Fruit fly (Drosophila melanogaster) whole organism, wandering third instar larva: Measurements from ENCODE around the gene edin.

Experiments
- Abd-B ChIP-seq: fragments of >200 bp; optimal IDR thresholded peaks from 2 replicates; lab custom pipeline; 2017; ENCODE audit warnings: missing biosample characterization, missing genetic modification characterization
- CG32264 ChIP-seq: fragments of 200-800 bp; sonication (Bioruptor generic); optimal IDR thresholded peaks from 2 replicates; lab custom pipeline; 2016; ENCODE audit warnings: missing biosample characterization, missing genetic modification characterization
- CG9705 ChIP-seq: fragments of 200-800 bp; sonication (Bioruptor generic); optimal IDR thresholded peaks from 2 replicates; lab custom pipeline; 2018; ENCODE audit warnings: missing biosample characterization, mild to moderate bottlenecking, missing genetic modification characterization
- CrebA ChIP-seq: fragments of 200-800 bp; sonication (Bioruptor generic); optimal IDR thresholded peaks from 2 replicates; lab custom pipeline; 2016; ENCODE audit warnings: missing biosample characterization, mild to moderate bottlenecking, missing genetic modification characterization, borderline replicate concordance
- Dfd ChIP-seq: fragments of >200 bp; optimal IDR thresholded peaks from 2 replicates; lab custom pipeline; 2017; ENCODE audit warnings: missing biosample characterization, missing genetic modification characterization
- Dif ChIP-seq: fragments of 200-275, 200-300 bp; sonication (Bioruptor generic); optimal IDR thresholded peaks from 2 replicates; lab custom pipeline; 2018; ENCODE audit warnings: missing biosample characterization, missing genetic modification characterization; ENCODE audit not compliant: partially characterized antibody
- HLH106 ChIP-seq: fragments of 200-800 bp; optimal IDR thresholded peaks from 3 replicates; lab custom pipeline; 2019; ENCODE audit warnings: missing biosample characterization, mild to moderate bottlenecking, missing genetic modification characterization, moderate library complexity
- Hnf4 ChIP-seq: fragments of 200-800 bp; sonication (Bioruptor generic); optimal IDR thresholded peaks from 2 replicates; lab custom pipeline; 2016; ENCODE audit warnings: missing biosample characterization, mild to moderate bottlenecking, missing genetic modification characterization
- Hr78 ChIP-seq: fragments of >200 bp; optimal IDR thresholded peaks from 2 replicates; lab custom pipeline; 2017; ENCODE audit warnings: missing biosample characterization, missing genetic modification characterization
- Hr83 ChIP-seq: fragments of 200-300 bp; sonication (Bioruptor generic); optimal IDR thresholded peaks from 2 replicates; lab custom pipeline; 2016; ENCODE audit warnings: missing biosample characterization, mild to moderate bottlenecking, missing genetic modification characterization, moderate library complexity; ENCODE audit not compliant: poor library complexity, severe bottlenecking
- Jra ChIP-seq: sonication (Bioruptor generic); optimal IDR thresholded peaks from 2 replicates; lab custom pipeline; 2016; ENCODE audit warnings: missing biosample characterization, missing genetic modification characterization
- Mio ChIP-seq: sonication (Bioruptor generic); optimal IDR thresholded peaks from 2 replicates; lab custom pipeline; 2016; ENCODE audit warnings: missing biosample characterization, missing genetic modification characterization
- Myc ChIP-seq: fragments of >200 bp; optimal IDR thresholded peaks from 2 replicates; lab custom pipeline; 2017
- N ChIP-seq: fragments of >200 bp; optimal IDR thresholded peaks from 2 replicates; lab custom pipeline; 2018; ENCODE audit warnings: missing biosample characterization, missing external identifiers, missing genetic modification characterization
- OdsH ChIP-seq: fragments of 200-800 bp; sonication (Bioruptor generic); optimal IDR thresholded peaks from 2 replicates; lab custom pipeline; 2016; ENCODE audit warnings: missing biosample characterization, mild to moderate bottlenecking, missing genetic modification characterization
- Rel ChIP-seq, 2 experiments: fragments of 200-800 bp; sonication (Bioruptor generic) in 1 of 2; optimal IDR thresholded peaks; 2 replicates in 1 of 2; 3 replicates in 1 of 2; lab custom pipeline; 2016 to 2019; ENCODE audit warnings: mild to moderate bottlenecking in 2 of 2, missing biosample characterization in 2 of 2, missing genetic modification characterization in 2 of 2, moderate library complexity in 1 of 2
- Vsx2 ChIP-seq: fragments of 200-300, 225-300 bp; sonication (Bioruptor generic); optimal IDR thresholded peaks from 2 replicates; lab custom pipeline; 2018; ENCODE audit warnings: missing biosample characterization, missing genetic modification characterization; ENCODE audit not compliant: partially characterized antibody
- br ChIP-seq: fragments of 200-800 bp; sonication (Bioruptor generic); optimal IDR thresholded peaks from 2 replicates; lab custom pipeline; 2016; ENCODE audit warnings: missing biosample characterization, missing genetic modification characterization
- brk ChIP-seq: fragments of 200-800 bp; sonication (Bioruptor generic); optimal IDR thresholded peaks from 2 replicates; lab custom pipeline; 2016; ENCODE audit warnings: missing biosample characterization, mild to moderate bottlenecking, missing genetic modification characterization
- dl ChIP-seq, 2 experiments: fragments of 175-275, 200-275 bp in 1 of 2; fragments of 200-275 bp in 1 of 2; sonication (Bioruptor generic); optimal IDR thresholded peaks; lab custom pipeline; 2018; ENCODE audit warnings: mild to moderate bottlenecking in 2 of 2, missing biosample characterization in 2 of 2, missing genetic modification characterization in 2 of 2, moderate library complexity in 2 of 2; ENCODE audit not compliant: partially characterized antibody in 2 of 2, insufficient read depth in 1 of 2
- dmrt93B ChIP-seq: fragments of 200-800 bp; sonication (Bioruptor generic); optimal IDR thresholded peaks from 2 replicates; lab custom pipeline; 2018; ENCODE audit warnings: missing biosample characterization, mild to moderate bottlenecking, missing genetic modification characterization
- dsf ChIP-seq: sonication (Bioruptor generic); optimal IDR thresholded peaks from 2 replicates; lab custom pipeline; 2016; ENCODE audit warnings: missing biosample characterization, missing genetic modification characterization, borderline replicate concordance
- ey ChIP-seq: fragments of 200-800 bp; sonication (Bioruptor generic); optimal IDR thresholded peaks from 2 replicates; lab custom pipeline; 2016; ENCODE audit warnings: missing biosample characterization, missing genetic modification characterization
- fru ChIP-seq: fragments of 200-800 bp; sonication (Bioruptor generic); optimal IDR thresholded peaks from 3 replicates; lab custom pipeline; 2016; ENCODE audit warnings: missing biosample characterization, mild to moderate bottlenecking, missing genetic modification characterization
- h ChIP-seq: fragments of 200-800 bp; sonication (Bioruptor generic); optimal IDR thresholded peaks from 3 replicates; lab custom pipeline; 2016; ENCODE audit warnings: missing biosample characterization, mild to moderate bottlenecking, missing genetic modification characterization
- jim ChIP-seq: fragments of 175-275, 200-325 bp; sonication (Bioruptor generic); optimal IDR thresholded peaks from 2 replicates; lab custom pipeline; 2016; ENCODE audit warnings: missing biosample characterization, mild to moderate bottlenecking, missing genetic modification characterization
- lola ChIP-seq: fragments of >200 bp; optimal IDR thresholded peaks from 2 replicates; lab custom pipeline; 2017; ENCODE audit warnings: missing biosample characterization, missing genetic modification characterization
- pan ChIP-seq: fragments of >200 bp; optimal IDR thresholded peaks from 2 replicates; lab custom pipeline; 2017
- psq ChIP-seq: fragments of 200-800 bp; sonication (Bioruptor generic); optimal IDR thresholded peaks from 3 replicates; lab custom pipeline; 2017; ENCODE audit warnings: missing biosample characterization, mild to moderate bottlenecking, missing genetic modification characterization, moderate library complexity
- rgr ChIP-seq: fragments of 200-800 bp; sonication (Bioruptor generic); optimal IDR thresholded peaks from 3 replicates; lab custom pipeline; 2016; ENCODE audit warnings: missing biosample characterization, mild to moderate bottlenecking, missing genetic modification characterization
- sage ChIP-seq: fragments of 200-800 bp; sonication (Bioruptor generic); optimal IDR thresholded peaks from 2 replicates; lab custom pipeline; 2016; ENCODE audit warnings: missing biosample characterization, mild to moderate bottlenecking, missing genetic modification characterization
- tai ChIP-seq: sonication (Bioruptor generic); optimal IDR thresholded peaks from 2 replicates; lab custom pipeline; 2016; ENCODE audit warnings: missing biosample characterization, missing genetic modification characterization
- usp ChIP-seq: fragments of >200 bp; optimal IDR thresholded peaks from 2 replicates; lab custom pipeline; 2017; ENCODE audit warnings: missing biosample characterization, missing genetic modification characterization
- woc ChIP-seq: sonication (Bioruptor generic); optimal IDR thresholded peaks from 2 replicates; lab custom pipeline; 2016; ENCODE audit warnings: missing biosample characterization, mild to moderate bottlenecking, missing genetic modification characterization

The edin gene

DNA sequence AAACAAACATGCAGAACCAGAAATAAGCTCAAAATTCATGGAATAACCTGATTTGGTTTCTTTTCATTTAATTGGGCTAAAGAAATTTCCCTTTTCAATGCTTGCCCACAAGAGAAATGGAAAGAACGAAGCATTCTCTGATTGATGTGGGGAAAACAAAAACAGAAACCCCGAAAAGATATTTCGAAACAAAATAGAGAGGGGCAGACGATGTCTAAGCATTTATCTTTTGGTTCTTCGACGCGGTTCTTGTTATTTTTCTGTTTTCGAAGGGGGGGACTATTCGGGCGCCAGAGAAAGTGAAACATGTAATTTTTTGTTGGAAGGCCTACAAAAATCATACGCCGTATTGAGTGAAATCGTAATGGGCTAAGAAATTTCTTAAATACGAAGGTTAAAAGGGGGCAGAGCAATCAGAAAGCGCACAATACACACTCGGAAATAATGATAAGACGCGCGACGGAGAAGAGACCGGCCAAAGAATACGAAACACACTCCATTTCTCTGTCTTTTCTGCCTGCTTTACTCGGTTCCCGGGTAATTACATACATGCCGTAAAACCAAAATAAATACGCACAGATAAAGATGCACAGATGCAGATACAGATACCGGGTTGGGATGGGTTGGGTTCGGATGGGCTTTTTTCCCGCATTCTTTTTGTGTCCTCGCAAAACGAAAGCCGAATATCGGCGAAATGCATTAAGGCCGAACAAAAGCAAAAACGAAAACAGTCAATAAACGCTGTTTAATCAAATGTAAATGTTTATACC is 5.9 kb upstream of the edin start:
- TF ChIP-seq psq (GFP tag; lab: Kevin White, UChicago) = peak; percentile 53
- TF ChIP-seq rgr (GFP tag; lab: Kevin White, UChicago) = no peak
- no peak for TF ChIP-seq CG9705 (GFP tag; lab: Kevin White, UChicago)
- TF ChIP-seq OdsH (GFP tag; lab: Kevin White, UChicago) = no peak
- TF ChIP-seq dl (GFP tag; optimal IDR thresholded peaks at IDR 0.05; lab: Kevin White, UChicago; ENCODE audit: insufficient read depth in 1 of 2, partially characterized antibody in 2 of 2) = no peak
- TF ChIP-seq woc = no peak
- TF ChIP-seq br (GFP tag; lab: Kevin White, UChicago) = peak; percentile 10
- TF ChIP-seq fru (GFP tag; lab: Kevin White, UChicago) = no peak
- TF ChIP-seq pan (lab: Kevin White, UChicago) = no peak
- no peak for TF ChIP-seq Hr83 (GFP tag; lab: Kevin White, UChicago)
- TF ChIP-seq Rel (GFP tag; optimal IDR thresholded peaks at IDR 0.05; lab: Kevin White, UChicago) = no peak
- peak; percentile 27 for TF ChIP-seq Rel (tag; optimal IDR thresholded peaks at IDR 0.05; lab: Kevin White, UChicago)
- no peak for TF ChIP-seq HLH106 (tag; lab: Kevin White, UChicago)

dm6 chr3L:17491646-17492045 is 3.0 kb upstream of the edin start:
- TF ChIP-seq CrebA (GFP tag; lab: Kevin White, UChicago) (no peak), Mio (GFP tag; lab: Kevin White, UChicago) (no peak), Hr78 (GFP tag; lab: Kevin White, UChicago) (no peak), psq (GFP tag; lab: Kevin White, UChicago) (no peak), dsf (GFP tag; lab: Kevin White, UChicago) (no peak), usp (no peak), Myc (no peak)

dm6 chr3L:17493256-17493655 is 1.4 kb upstream of the edin start:
- TF ChIP-seq Hnf4 (GFP tag; lab: Kevin White, UChicago) (no peak), usp (no peak), brk (GFP tag; lab: Kevin White, UChicago) (no peak), sage (GFP tag; lab: Kevin White, UChicago) (no peak)

- TF ChIP-seq Myc (no peak), sage (GFP tag; lab: Kevin White, UChicago) (no peak), h (GFP tag; lab: Kevin White, UChicago) (no peak), Jra (GFP tag; lab: Kevin White, UChicago) (no peak), Dif (GFP tag; lab: Kevin White, UChicago) (no peak), jim (GFP tag; lab: Kevin White, UChicago) (no peak), woc (no peak)
Observed at dm6 chr3L:17493807-17494404, 774 bp upstream of the edin start.

DNA sequence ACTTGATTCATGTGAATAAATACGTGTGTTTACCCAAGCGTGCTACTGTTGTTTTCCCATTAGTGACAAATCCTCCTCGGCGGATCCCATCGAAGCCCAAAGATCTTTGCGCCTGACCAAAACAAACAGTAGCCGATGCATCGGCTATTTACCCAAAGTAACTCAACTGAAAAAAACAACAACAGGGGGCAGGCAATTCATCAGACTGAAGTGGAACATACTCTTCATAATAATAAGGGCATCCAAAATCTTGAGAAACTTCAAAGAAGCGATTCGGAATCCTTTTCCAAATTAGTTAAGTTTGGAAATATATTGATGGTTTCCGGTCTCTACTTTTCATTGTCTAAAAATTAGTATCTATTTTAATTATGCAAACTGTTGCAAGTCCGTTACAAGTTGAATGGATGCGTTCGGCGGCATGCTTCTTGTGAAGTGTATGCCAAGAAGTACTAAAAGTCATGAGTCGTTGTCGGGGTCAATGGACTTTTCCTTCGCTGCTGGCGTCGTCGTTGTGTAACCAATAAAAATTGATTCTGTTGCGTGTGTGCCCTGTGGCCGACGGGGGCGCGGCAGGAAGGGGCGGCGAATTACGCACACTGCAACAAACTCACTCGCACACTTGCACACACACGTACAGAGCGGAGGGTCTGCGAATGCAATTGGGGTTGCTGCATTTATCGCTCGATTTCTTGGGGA is 734 bp downstream of the edin start:
- TF ChIP-seq CrebA (GFP tag; lab: Kevin White, UChicago) (no peak), br (GFP tag; lab: Kevin White, UChicago) (peak; percentile 74), Mio (GFP tag; lab: Kevin White, UChicago) (no peak), sage (GFP tag; lab: Kevin White, UChicago) (no peak), lola (GFP tag; lab: Kevin White, UChicago) (no peak), dmrt93B (GFP tag; lab: Kevin White, UChicago) (peak; percentile 32), Dif (GFP tag; lab: Kevin White, UChicago) (no peak), tai (GFP tag; lab: Kevin White, UChicago) (peak; percentile 50), CG32264 (GFP tag; lab: Kevin White, UChicago) (no peak), CG9705 (GFP tag; lab: Kevin White, UChicago) (no peak), N (GFP tag; lab: Kevin White, UChicago) (no peak), h (GFP tag; lab: Kevin White, UChicago) (peak; percentile 59), usp (no peak), Myc (no peak), Hr83 (GFP tag; lab: Kevin White, UChicago) (no peak), dsf (GFP tag; lab: Kevin White, UChicago) (no peak), psq (GFP tag; lab: Kevin White, UChicago) (peak; percentile 53), pan (lab: Kevin White, UChicago) (no peak), HLH106 (tag; lab: Kevin White, UChicago) (peak; percentile 56), Vsx2 (GFP tag; lab: Kevin White, UChicago) (no peak), ey (peak; percentile 73), Abd-B (no peak), Hnf4 (GFP tag; lab: Kevin White, UChicago) (peak; percentile 1), brk (GFP tag; lab: Kevin White, UChicago) (peak; percentile 14), Hr78 (GFP tag; lab: Kevin White, UChicago) (no peak), Dfd (GFP tag; lab: Kevin White, UChicago) (no peak), Rel (GFP tag; optimal IDR thresholded peaks at IDR 0.05; lab: Kevin White, UChicago) (no peak), Rel (tag; optimal IDR thresholded peaks at IDR 0.05; lab: Kevin White, UChicago) (peak; percentile 75), OdsH (GFP tag; lab: Kevin White, UChicago) (peak; percentile 55), woc (peak; percentile 70), Jra (GFP tag; lab: Kevin White, UChicago) (no peak)
